Worm (Caenorhabditis elegans) whole organism, L4 larva: ENCODE measurements around the gene pps-1.

Experiments used
- F49E8.2 ChIP-seq: sonication (generic microtip); optimal IDR thresholded peaks from 2 replicates; lab custom pipeline; 2016; ENCODE audit warnings: missing compliant biosample characterization, mild to moderate bottlenecking, missing genetic modification characterization, borderline replicate concordance
- R02D3.7 ChIP-seq: fragments of 150-350 bp; sonication (generic microtip); optimal IDR thresholded peaks from 3 replicates; lab custom pipeline; 2014; ENCODE audit warnings: missing biosample characterization, missing genetic modification characterization
- T20F7.1 ChIP-seq: fragments of 200-800 bp; sonication (Bioruptor generic); optimal IDR thresholded peaks from 2 replicates; lab custom pipeline; 2018; ENCODE audit warnings: mild to moderate bottlenecking, missing genetic modification characterization, missing compliant biosample characterization
- T26A8.4 ChIP-seq: fragments of 200-800 bp; sonication (Bioruptor generic); IDR thresholded peaks from 2 replicates; pipeline ENCODE4 v1.3.6; 2022; ENCODE audit warnings: missing genetic modification characterization, missing compliant biosample characterization
- Y105C5A.15 ChIP-seq: fragments of 200-800 bp; sonication (Bioruptor generic); IDR thresholded peaks from 2 replicates; pipeline ENCODE4 v1.3.6; 2022; ENCODE audit warnings: missing genetic modification characterization, missing compliant biosample characterization
- Y48G9A.11 ChIP-seq: fragments of 200-800 bp; sonication (Bioruptor generic); IDR thresholded peaks from 2 replicates; pipeline ENCODE4 v1.3.6; 2022; ENCODE audit warnings: missing genetic modification reagents, missing genetic modification characterization, missing compliant biosample characterization
- ZK546.5 ChIP-seq, 2 experiments: sonication (generic microtip); optimal IDR thresholded peaks; 2 replicates each; lab custom pipeline; 2017; ENCODE audit warnings: missing biosample characterization in 2 of 2, missing genetic modification characterization in 2 of 2
- aha-1 ChIP-seq: fragments of 150-350 bp; peaks from one replicate; lab custom pipeline; 2014; ENCODE audit warnings: missing biosample characterization, missing genetic modification characterization
- aly-2 ChIP-seq: sonication (generic microtip); optimal IDR thresholded peaks from 2 replicates; lab custom pipeline; 2018; ENCODE audit warnings: missing biosample characterization, missing genetic modification characterization
- attf-4 ChIP-seq: sonication (generic microtip); optimal IDR thresholded peaks from 3 replicates; lab custom pipeline; 2017; ENCODE audit warnings: missing biosample characterization, missing genetic modification characterization
- ceh-28 ChIP-seq: fragments of 150-350 bp; optimal IDR thresholded peaks from 2 replicates; lab custom pipeline; 2014; ENCODE audit warnings: missing biosample characterization, missing genetic modification reagents, missing genetic modification characterization
- ceh-32 ChIP-seq: sonication (generic microtip); optimal IDR thresholded peaks from 2 replicates; lab custom pipeline; 2016; ENCODE audit warnings: mild to moderate bottlenecking, missing genetic modification characterization, missing compliant biosample characterization; ENCODE audit not compliant: poor library complexity
- ctbp-1 ChIP-seq: fragments of 200-800 bp; sonication (Bioruptor generic); IDR thresholded peaks from 2 replicates; pipeline ENCODE4 v1.3.6; 2022; ENCODE audit warnings: missing genetic modification reagents, missing genetic modification characterization, missing compliant biosample characterization
- daf-16 ChIP-seq, 3 experiments: sonication (generic microtip); optimal IDR thresholded peaks; 2 replicates each; lab custom pipeline; 2016 to 2017; ENCODE audit warnings: missing genetic modification characterization in 3 of 3, missing genetic modification reagents in 3 of 3, mild to moderate bottlenecking in 2 of 3, missing compliant biosample characterization in 2 of 3, missing biosample characterization in 1 of 3, moderate library complexity in 1 of 3
- daf-19 ChIP-seq: fragments of 200-800 bp; sonication (Bioruptor generic); conservative IDR thresholded peaks from 2 replicates; pipeline ENCODE4 v1.3.6; 2022; ENCODE audit warnings: missing genetic modification characterization, missing compliant biosample characterization
- dmd-6 ChIP-seq: fragments of 200-800 bp; sonication (Bioruptor generic); IDR thresholded peaks from 2 replicates; pipeline ENCODE4 v1.3.6; 2022; ENCODE audit warnings: missing genetic modification reagents, missing genetic modification characterization, missing compliant biosample characterization
- duxl-1 ChIP-seq: sonication (generic microtip); optimal IDR thresholded peaks from 2 replicates; lab custom pipeline; 2016; ENCODE audit warnings: mild to moderate bottlenecking, missing genetic modification characterization, moderate library complexity, missing compliant biosample characterization; ENCODE audit not compliant: poor library complexity
- egl-43 ChIP-seq: fragments of 200-800 bp; sonication (Bioruptor generic); IDR thresholded peaks from 2 replicates; pipeline ENCODE4 v1.3.6; 2022; ENCODE audit warnings: missing genetic modification reagents, missing genetic modification characterization, missing compliant biosample characterization
- fkh-10 ChIP-seq: fragments of 150-350 bp; optimal IDR thresholded peaks from 2 replicates; lab custom pipeline; 2014; ENCODE audit warnings: missing biosample characterization, missing genetic modification reagents, missing genetic modification characterization
- gei-8 ChIP-seq: fragments of 200-800 bp; sonication (Bioruptor generic); optimal IDR thresholded peaks from 2 replicates; lab custom pipeline; 2018; ENCODE audit warnings: mild to moderate bottlenecking, missing genetic modification characterization, missing compliant biosample characterization
- hlh-11 ChIP-seq: fragments of 200-800 bp; sonication (Bioruptor generic); optimal IDR thresholded peaks from 2 replicates; lab custom pipeline; 2018; ENCODE audit warnings: mild to moderate bottlenecking, missing genetic modification characterization, missing compliant biosample characterization
- jun-1 ChIP-seq: fragments of 150-350 bp; optimal IDR thresholded peaks from 2 replicates; lab custom pipeline; 2014; ENCODE audit warnings: missing biosample characterization, missing genetic modification reagents, missing genetic modification characterization
- lim-7 ChIP-seq: fragments of 200-800 bp; sonication (Bioruptor generic); IDR thresholded peaks from 2 replicates; pipeline ENCODE4 v1.3.6; 2022; ENCODE audit warnings: missing genetic modification characterization, missing compliant biosample characterization
- lin-13 ChIP-seq: fragments of 150-350 bp; optimal IDR thresholded peaks from 2 replicates; lab custom pipeline; 2014; ENCODE audit warnings: missing biosample characterization, missing genetic modification reagents, missing genetic modification characterization
- lin-15B ChIP-seq: fragments of 150-350 bp; sonication (generic microtip); optimal IDR thresholded peaks from 3 replicates; lab custom pipeline; 2014; ENCODE audit warnings: missing biosample characterization, missing genetic modification characterization
- lin-38 ChIP-seq: fragments of 200-800 bp; sonication (Bioruptor generic); IDR thresholded peaks from 2 replicates; pipeline ENCODE4 v1.3.6; 2022; ENCODE audit warnings: missing genetic modification reagents, missing genetic modification characterization, missing compliant biosample characterization
- lir-3 ChIP-seq: sonication (generic microtip); optimal IDR thresholded peaks from 2 replicates; lab custom pipeline; 2016; ENCODE audit warnings: mild to moderate bottlenecking, missing genetic modification characterization, missing compliant biosample characterization
- lsy-2 ChIP-seq, 2 experiments: fragments of 150-350 bp in 1 of 2; sonication (generic microtip) in 1 of 2; optimal IDR thresholded peaks; 2 replicates each; lab custom pipeline; 2014 to 2017; ENCODE audit warnings: missing biosample characterization in 2 of 2, missing genetic modification characterization in 2 of 2
- madf-9 ChIP-seq: fragments of 200-800 bp; sonication (Bioruptor generic); conservative IDR thresholded peaks from 2 replicates; pipeline ENCODE4 v1.3.6; 2022; ENCODE audit warnings: missing genetic modification reagents, missing genetic modification characterization, missing compliant biosample characterization
- mdl-1 ChIP-seq, 2 experiments: fragments of 150-350 bp in 1 of 2; sonication (generic microtip) in 1 of 2; optimal IDR thresholded peaks; 2 replicates each; lab custom pipeline; 2014 to 2017; ENCODE audit warnings: missing biosample characterization in 2 of 2, missing genetic modification characterization in 2 of 2
- mdt-29 ChIP-seq: fragments of 200-800 bp; sonication (Bioruptor generic); IDR thresholded peaks from 2 replicates; pipeline ENCODE4 v1.3.6; 2022; ENCODE audit warnings: missing genetic modification reagents, missing genetic modification characterization, missing compliant biosample characterization
- mep-1 ChIP-seq: fragments of 150-350 bp; sonication (generic microtip); optimal IDR thresholded peaks from 3 replicates; lab custom pipeline; 2014; ENCODE audit warnings: missing biosample characterization, missing genetic modification characterization
- mes-2 ChIP-seq: sonication (generic microtip); optimal IDR thresholded peaks from 2 replicates; lab custom pipeline; 2016; ENCODE audit warnings: missing genotype, mild to moderate bottlenecking, missing genetic modification characterization, missing compliant biosample characterization; ENCODE audit not compliant: poor library complexity, severe bottlenecking
- nhr-11 ChIP-seq: fragments of 150-350 bp; optimal IDR thresholded peaks from 2 replicates; lab custom pipeline; 2014; ENCODE audit warnings: missing biosample characterization, missing genetic modification characterization
- nhr-111 ChIP-seq: fragments of 200-800 bp; sonication (Bioruptor generic); optimal IDR thresholded peaks from 2 replicates; lab custom pipeline; 2018; ENCODE audit warnings: mild to moderate bottlenecking, missing genetic modification characterization, missing compliant biosample characterization
- nhr-237 ChIP-seq: sonication (generic microtip); optimal IDR thresholded peaks from 2 replicates; lab custom pipeline; 2017; ENCODE audit warnings: missing biosample characterization, missing genetic modification characterization
- pha-4 ChIP-seq, 2 experiments: fragments of 150-350 bp in 1 of 2; fragments of 200-800 bp in 1 of 2; sonication (Bioruptor generic) in 1 of 2; IDR thresholded peaks in 1 of 2; optimal IDR thresholded peaks in 1 of 2; 2 replicates each; pipeline versions ENCODE4 v1.3.6 to Lab custom; 2014 to 2022; ENCODE audit warnings: missing genetic modification characterization in 2 of 2, missing genetic modification reagents in 2 of 2, missing biosample characterization in 1 of 2, missing compliant biosample characterization in 1 of 2
- php-3 ChIP-seq: fragments of 200-800 bp; sonication (Bioruptor generic); IDR thresholded peaks from 2 replicates; pipeline ENCODE4 v1.3.6; 2022; ENCODE audit warnings: missing genetic modification reagents, missing genetic modification characterization, missing compliant biosample characterization
- pqm-1 ChIP-seq: sonication (generic microtip); optimal IDR thresholded peaks from 2 replicates; lab custom pipeline; 2017; ENCODE audit warnings: missing biosample characterization, missing genetic modification characterization
- snpc-1.2 ChIP-seq: fragments of 200-800 bp; sonication (Bioruptor generic); IDR thresholded peaks from 2 replicates; pipeline ENCODE4 v1.3.6; 2022; ENCODE audit warnings: missing genetic modification reagents, missing genetic modification characterization, missing compliant biosample characterization
- snpc-4 ChIP-seq: fragments of 150-350 bp; optimal IDR thresholded peaks from 2 replicates; lab custom pipeline; 2014; ENCODE audit warnings: missing biosample characterization, missing genetic modification characterization
- spr-1 ChIP-seq: sonication (generic microtip); optimal IDR thresholded peaks from 2 replicates; lab custom pipeline; 2016; ENCODE audit warnings: mild to moderate bottlenecking, missing genetic modification characterization, missing compliant biosample characterization
- zfp-2 ChIP-seq: sonication (generic microtip); optimal IDR thresholded peaks from 2 replicates; lab custom pipeline; 2016; ENCODE audit warnings: mild to moderate bottlenecking, missing genetic modification characterization, missing compliant biosample characterization
- ztf-11 ChIP-seq: fragments of 150-350 bp; optimal IDR thresholded peaks from 2 replicates; lab custom pipeline; 2014; ENCODE audit warnings: missing biosample characterization, missing genetic modification characterization

pps-1 gene

ce11 chrIV:10161706-10162105 is at the start of gene pps-1:
Gene pps-1 (plus strand): TSS chrIV:10162006.
- TF ChIP-seq duxl-1 (tag; lab: Kevin White, UChicago) = no peak
- TF ChIP-seq nhr-237 (tag; lab: Kevin White, UChicago) = no peak
- TF ChIP-seq jun-1 (tag; lab: Kevin White, UChicago) = no peak
- no peak for TF ChIP-seq mes-2 (tag; lab: Kevin White, UChicago)
- no peak for TF ChIP-seq php-3 (GFP tag; lab: Robert Waterston, UW)
- TF ChIP-seq daf-19 = 0 out of 2 replicates have a peak, but pooled peaks have one; percentile 13

ce11 chrIV:10112570-10112969 is 49.2 kb upstream of the pps-1 start, which contains the start of gene nsph-3.2:
Gene nsph-3.2 (plus strand): TSS chrIV:10112870.
- TF ChIP-seq fkh-10 (GFP tag; lab: Kevin White, UChicago) (no peak), aly-2 (tag; lab: Kevin White, UChicago) (no peak), ZK546.5 (tag; optimal IDR thresholded peaks at IDR 0.05; lab: Kevin White, UChicago) (no peak), madf-9 (GFP tag; lab: Robert Waterston, UW) (no peak), R02D3.7 (tag; lab: Kevin White, UChicago) (no peak)

- TF ChIP-seq dmd-6 (GFP tag; lab: Robert Waterston, UW) (no peak), ztf-11 (tag; lab: Kevin White, UChicago) (no peak), ceh-28 (no peak), zfp-2 (tag; lab: Kevin White, UChicago) (no peak), nhr-11 (tag; lab: Kevin White, UChicago) (no peak), lin-38 (GFP tag; lab: Robert Waterston, UW) (no peak), snpc-1.2 (GFP tag; lab: Robert Waterston, UW) (no peak), mdt-29 (GFP tag; lab: Robert Waterston, UW) (no peak), hlh-11 (tag; lab: Kevin White, UChicago) (no peak), ceh-32 (tag; lab: Kevin White, UChicago) (no peak), lin-15B (tag; lab: Kevin White, UChicago) (no peak), lir-3 (tag; lab: Kevin White, UChicago) (no peak), nhr-111 (GFP tag; lab: Kevin White, UChicago) (no peak), Y105C5A.15 (GFP tag; lab: Robert Waterston, UW) (no peak), spr-1 (tag; lab: Kevin White, UChicago) (no peak)
- TF ChIP-seq, all 104 proteins: peak for 0
Measured at ce11 chrIV:10115142-10115541, 46.7 kb upstream of the pps-1 start, which contains the start of gene C04G2.10. Gene C04G2.10 (plus strand): TSS chrIV:10115442.

ce11 chrIV:10116765-10117164 is 45.0 kb upstream of the pps-1 start:
- 0 out of 2 replicates have a peak, but pooled peaks have one; percentile 23 for TF ChIP-seq Y48G9A.11 (GFP tag; lab: Robert Waterston, UW)
- TF ChIP-seq aha-1 (tag; lab: Kevin White, UChicago) = peak; percentile 29
- no peak for TF ChIP-seq mep-1 (tag; lab: Kevin White, UChicago)
- no peak for TF ChIP-seq ctbp-1 (GFP tag; lab: Robert Waterston, UW)
- no peak for TF ChIP-seq daf-16 (GFP tag; optimal IDR thresholded peaks at IDR 0.05; lab: Kevin White, UChicago)
- TF ChIP-seq daf-16 (tag; optimal IDR thresholded peaks at IDR 0.05; lab: Kevin White, UChicago) = no peak
- TF ChIP-seq, all 104 proteins: peak for 2

ce11 chrIV:10122205-10122604 is 39.6 kb upstream of the pps-1 start, which contains the start of gene irld-21:
Gene irld-21 (minus strand): TSS chrIV:10122305.
- TF ChIP-seq egl-43 (GFP tag; lab: Robert Waterston, UW) (no peak), mdt-29 (GFP tag; lab: Robert Waterston, UW) (no peak), lin-13 (GFP tag; lab: Kevin White, UChicago) (no peak), pqm-1 (tag; lab: Kevin White, UChicago) (no peak), snpc-4 (tag; lab: Kevin White, UChicago) (no peak), attf-4 (no peak), mdl-1 (tag; optimal IDR thresholded peaks at IDR 0.05; lab: Kevin White, UChicago) (no peak), php-3 (GFP tag; lab: Robert Waterston, UW) (no peak), lim-7 (GFP tag; lab: Robert Waterston, UW) (no peak), F49E8.2 (tag; lab: Kevin White, UChicago) (no peak), T20F7.1 (GFP tag; lab: Kevin White, UChicago) (no peak), nhr-111 (GFP tag; lab: Kevin White, UChicago) (no peak), lsy-2 (tag; optimal IDR thresholded peaks at IDR 0.05; lab: Kevin White, UChicago) (no peak), pha-4 (GFP tag; IDR thresholded peaks at IDR 0.05; lab: Robert Waterston, UW) (no peak), pha-4 (tag; optimal IDR thresholded peaks at IDR 0.05; lab: Kevin White, UChicago) (no peak), gei-8 (GFP tag; lab: Kevin White, UChicago) (no peak), T26A8.4 (GFP tag; lab: Robert Waterston, UW) (no peak)
